Worm (Caenorhabditis elegans) whole organism, L1 larva: ENCODE results near the gene Y38C1AA.7.

Experiments
- C04F5.9 ChIP-seq: sonication (generic microtip); optimal IDR thresholded peaks from 2 replicates; lab custom pipeline; 2016; ENCODE audit warnings: missing genetic modification characterization, missing compliant biosample characterization
- C16A3.4 ChIP-seq: fragments of 150-350 bp; optimal IDR thresholded peaks from 2 replicates; lab custom pipeline; 2014; ENCODE audit warnings: missing biosample characterization, missing genetic modification characterization
- Y116A8C.19 ChIP-seq: sonication (generic microtip); optimal IDR thresholded peaks from 2 replicates; lab custom pipeline; 2016; ENCODE audit warnings: missing compliant biosample characterization, missing genetic modification characterization, borderline replicate concordance
- ama-1 ChIP-seq: fragments of 150-350 bp; optimal IDR thresholded peaks from 2 replicates; lab custom pipeline; 2014
- blmp-1 ChIP-seq: fragments of 150-350 bp; optimal IDR thresholded peaks from 2 replicates; lab custom pipeline; 2014; ENCODE audit warnings: missing biosample characterization, missing genetic modification characterization
- ceh-63 ChIP-seq: fragments of 200-800 bp; sonication (Bioruptor generic); optimal IDR thresholded peaks from 2 replicates; lab custom pipeline; 2018; ENCODE audit warnings: mild to moderate bottlenecking, missing genetic modification characterization, missing compliant biosample characterization
- ceh-88 ChIP-seq: fragments of 200-800 bp; sonication (Bioruptor generic); IDR thresholded peaks from 2 replicates; pipeline ENCODE4 v1.3.6; 2022; ENCODE audit warnings: missing genetic modification characterization, missing compliant biosample characterization
- dsc-1 ChIP-seq: sonication (generic microtip); optimal IDR thresholded peaks from 2 replicates; lab custom pipeline; 2016; ENCODE audit warnings: mild to moderate bottlenecking, missing genetic modification characterization, missing compliant biosample characterization
- efl-1 ChIP-seq, 4 experiments: fragments of 150-350 bp; optimal IDR thresholded peaks in 3 of 4; peaks in 1 of 4; 1 replicate in 1 of 4; 2 replicates in 3 of 4; lab custom pipeline; 2014; ENCODE audit warnings: missing biosample characterization in 2 of 4, missing genetic modification characterization in 2 of 4, missing genetic modification reagents in 2 of 4
- efl-3 ChIP-seq: fragments of 200-800 bp; sonication (Bioruptor generic); optimal IDR thresholded peaks from 2 replicates; lab custom pipeline; 2018; ENCODE audit warnings: mild to moderate bottlenecking, missing genetic modification characterization, missing compliant biosample characterization
- elt-3 ChIP-seq, 6 experiments: fragments of 150-350 bp in 1 of 6; sonication (generic microtip); optimal IDR thresholded peaks; 2 replicates each; lab custom pipeline; 2017 to 2018; ENCODE audit warnings: missing biosample characterization in 6 of 6, missing genetic modification characterization in 6 of 6, inconsistent platforms in 1 of 6
- fkh-4 ChIP-seq: sonication (generic microtip); optimal IDR thresholded peaks from 2 replicates; lab custom pipeline; 2016; ENCODE audit warnings: missing compliant biosample characterization, missing genetic modification characterization, borderline replicate concordance
- fkh-8 ChIP-seq: sonication (generic microtip); optimal IDR thresholded peaks from 2 replicates; lab custom pipeline; 2016; ENCODE audit warnings: mild to moderate bottlenecking, missing genetic modification characterization, missing compliant biosample characterization
- hpl-2 ChIP-seq: fragments of 150-350 bp; optimal IDR thresholded peaks from 2 replicates; lab custom pipeline; 2014; ENCODE audit warnings: missing biosample characterization, missing genetic modification reagents, missing genetic modification characterization
- irx-1 ChIP-seq: sonication (generic microtip); optimal IDR thresholded peaks from 2 replicates; lab custom pipeline; 2016; ENCODE audit warnings: missing genetic modification characterization, missing compliant biosample characterization
- lin-13 ChIP-seq: fragments of 150-350 bp; optimal IDR thresholded peaks from 2 replicates; lab custom pipeline; 2014; ENCODE audit warnings: missing biosample characterization, missing genetic modification reagents, missing genetic modification characterization
- lin-14 ChIP-seq: fragments of 200-800 bp; sonication (Bioruptor generic); optimal IDR thresholded peaks from 2 replicates; lab custom pipeline; 2018; ENCODE audit warnings: mild to moderate bottlenecking, missing genetic modification characterization, moderate library complexity, missing compliant biosample characterization
- lin-15B ChIP-seq: fragments of 150-350 bp; sonication (generic microtip); optimal IDR thresholded peaks from 3 replicates; lab custom pipeline; 2014; ENCODE audit warnings: missing biosample characterization, missing genetic modification characterization
- lin-39 ChIP-seq: fragments of 150-350 bp; optimal IDR thresholded peaks from 2 replicates; lab custom pipeline; 2014; ENCODE audit warnings: missing biosample characterization, missing genetic modification reagents, missing genetic modification characterization
- lsy-2 ChIP-seq, 2 experiments: fragments of 150-350 bp; optimal IDR thresholded peaks; 2 replicates each; lab custom pipeline; 2014; ENCODE audit warnings: missing biosample characterization in 2 of 2, missing genetic modification characterization in 2 of 2
- mef-2 ChIP-seq: fragments of 150-350 bp; optimal IDR thresholded peaks from 2 replicates; lab custom pipeline; 2014; ENCODE audit warnings: missing biosample characterization, missing genetic modification characterization
- nhr-12 ChIP-seq: sonication (generic microtip); optimal IDR thresholded peaks from 2 replicates; lab custom pipeline; 2017; ENCODE audit warnings: missing biosample characterization, missing genetic modification characterization
- nhr-20 ChIP-seq: sonication (generic microtip); optimal IDR thresholded peaks from 2 replicates; lab custom pipeline; 2016; ENCODE audit warnings: mild to moderate bottlenecking, missing genetic modification characterization, missing compliant biosample characterization
- nhr-237 ChIP-seq: fragments of 150-350 bp; optimal IDR thresholded peaks from 2 replicates; lab custom pipeline; 2014; ENCODE audit warnings: missing biosample characterization, missing genetic modification characterization
- nhr-28 ChIP-seq: fragments of 150-350 bp; optimal IDR thresholded peaks from 2 replicates; lab custom pipeline; 2014; ENCODE audit warnings: missing biosample characterization, missing genetic modification characterization
- nhr-47 ChIP-seq: sonication (generic microtip); optimal IDR thresholded peaks from 2 replicates; lab custom pipeline; 2016; ENCODE audit warnings: mild to moderate bottlenecking, missing genetic modification characterization, moderate library complexity, missing compliant biosample characterization
- nhr-71 ChIP-seq: sonication (generic microtip); optimal IDR thresholded peaks from 2 replicates; lab custom pipeline; 2016; ENCODE audit warnings: mild to moderate bottlenecking, missing genetic modification characterization, moderate library complexity, missing compliant biosample characterization
- nhr-77 ChIP-seq: fragments of 150-350 bp; optimal IDR thresholded peaks from 2 replicates; lab custom pipeline; 2014; ENCODE audit warnings: missing biosample characterization, missing genetic modification characterization
- nhr-85 ChIP-seq: sonication (generic microtip); peaks from one replicate; lab custom pipeline; 2016; ENCODE audit warnings: missing genetic modification characterization, inconsistent platforms, missing compliant biosample characterization
- nhr-90 ChIP-seq: sonication (generic microtip); optimal IDR thresholded peaks from 2 replicates; lab custom pipeline; 2016; ENCODE audit warnings: mild to moderate bottlenecking, missing genetic modification characterization, missing compliant biosample characterization; ENCODE audit not compliant: poor library complexity
- pag-3 ChIP-seq: sonication (generic microtip); optimal IDR thresholded peaks from 2 replicates; lab custom pipeline; 2017; ENCODE audit warnings: missing genetic modification characterization, mild to moderate bottlenecking, missing compliant biosample characterization, antibody characterized with exemption, borderline replicate concordance; ENCODE audit not compliant: insufficient read depth
- pax-3 ChIP-seq: fragments of 200-800 bp; sonication (Bioruptor generic); optimal IDR thresholded peaks from 2 replicates; lab custom pipeline; 2018; ENCODE audit warnings: mild to moderate bottlenecking, missing genetic modification characterization, moderate library complexity, missing compliant biosample characterization
- pqm-1 ChIP-seq: sonication (generic microtip); optimal IDR thresholded peaks from 3 replicates; lab custom pipeline; 2017; ENCODE audit warnings: missing biosample characterization, missing genetic modification characterization
- rnt-1 ChIP-seq: sonication (generic microtip); optimal IDR thresholded peaks from 2 replicates; lab custom pipeline; 2016; ENCODE audit warnings: mild to moderate bottlenecking, missing genetic modification characterization, moderate library complexity, missing compliant biosample characterization
- snpc-4 ChIP-seq: fragments of 150-350 bp; optimal IDR thresholded peaks from 2 replicates; lab custom pipeline; 2014; ENCODE audit warnings: missing biosample characterization, missing genetic modification characterization
- sptf-1 ChIP-seq: fragments of 150-350 bp; optimal IDR thresholded peaks from 2 replicates; lab custom pipeline; 2014; ENCODE audit warnings: missing biosample characterization, missing genetic modification characterization
- sup-37 ChIP-seq: fragments of 200-800 bp; sonication (Bioruptor generic); optimal IDR thresholded peaks from 2 replicates; lab custom pipeline; 2018; ENCODE audit warnings: mild to moderate bottlenecking, missing genetic modification characterization, missing compliant biosample characterization
- swsn-7 ChIP-seq: sonication (generic microtip); optimal IDR thresholded peaks from 2 replicates; lab custom pipeline; 2016; ENCODE audit warnings: missing genetic modification characterization, missing compliant biosample characterization
- tlp-1 ChIP-seq: fragments of 150-350 bp; optimal IDR thresholded peaks from 2 replicates; lab custom pipeline; 2014; ENCODE audit warnings: missing biosample characterization, missing genetic modification characterization
- unc-62 ChIP-seq: fragments of 150-350 bp; optimal IDR thresholded peaks from 2 replicates; lab custom pipeline; 2014; ENCODE audit warnings: missing biosample characterization, missing genetic modification reagents, missing genetic modification characterization
- unc-98 ChIP-seq: fragments of 200-800 bp; sonication (Bioruptor generic); IDR thresholded peaks from 2 replicates; pipeline ENCODE4 v1.3.6; 2022; ENCODE audit warnings: missing genetic modification characterization, missing compliant biosample characterization
- vab-15 ChIP-seq: sonication (generic microtip); optimal IDR thresholded peaks from 2 replicates; lab custom pipeline; 2017; ENCODE audit warnings: missing genotype, mild to moderate bottlenecking, missing genetic modification characterization, missing compliant biosample characterization
- ztf-11 ChIP-seq, 2 experiments: sonication (generic microtip); optimal IDR thresholded peaks; 2 replicates each; lab custom pipeline; 2016 to 2017; ENCODE audit warnings: missing genetic modification characterization in 2 of 2, missing biosample characterization in 1 of 2, missing compliant biosample characterization in 1 of 2

Y38C1AA.7 gene

ce11 chrIV:175698-176097 lies 16.9 kb downstream of the Y38C1AA.7 start (continued):
- no peak for TF ChIP-seq mef-2
- TF ChIP-seq, all 84 proteins: peak for 8

ce11 chrIV:177487-177886 lies 18.7 kb downstream of the Y38C1AA.7 start:
- TF ChIP-seq elt-3 (tag; optimal IDR thresholded peaks at IDR 0.05; lab: Kevin White, UChicago) (no peak), lin-14 (GFP tag; lab: Kevin White, UChicago) (peak; percentile 32), snpc-4 (no peak), nhr-85 (tag; lab: Kevin White, UChicago) (peak; percentile 82), vab-15 (no peak), efl-1 (optimal IDR thresholded peaks at IDR 0.05; lab: Kevin White, UChicago) (no peak), efl-1 (GFP tag; optimal IDR thresholded peaks at IDR 0.05 in 1 of 2; lab: Kevin White, UChicago) (peak in 1 of 2 experiments; percentile 34), nhr-71 (tag; lab: Kevin White, UChicago) (peak; percentile 10), swsn-7 (tag; lab: Kevin White, UChicago) (no peak)

DNA sequence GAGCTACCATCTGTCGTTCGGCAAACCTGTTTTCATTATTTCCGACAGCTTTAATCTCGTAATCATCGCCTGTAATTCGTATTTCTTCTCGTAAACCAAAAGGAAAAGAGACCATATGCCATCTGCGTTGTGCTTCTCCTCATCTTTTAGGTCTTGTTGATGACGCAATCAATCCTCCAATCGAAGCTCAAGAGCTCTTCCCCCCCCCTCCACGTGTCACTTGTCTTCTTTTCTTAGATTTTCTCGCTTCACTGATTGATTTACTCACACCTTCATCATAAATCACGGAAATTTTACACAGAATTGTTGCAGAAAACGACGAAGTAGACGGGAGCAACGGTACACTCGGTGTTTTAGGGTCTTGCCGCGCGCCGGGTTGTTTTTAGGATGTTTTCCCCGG lies 19.9 kb downstream of the Y38C1AA.7 start, which contains the start of gene tcl-2:
TSS of gene tcl-2 (plus strand) at position 388 of the 400 bp plus-strand sequence.
- no peak for TF ChIP-seq pag-3 (tag; lab: Kevin White, UChicago)
- no peak for TF ChIP-seq efl-3
- no peak for TF ChIP-seq nhr-20 (tag; lab: Kevin White, UChicago)
- no peak for TF ChIP-seq sup-37 (GFP tag; lab: Kevin White, UChicago)
- TF ChIP-seq ama-1 = no peak
- no peak for TF ChIP-seq ztf-11 (tag; optimal IDR thresholded peaks at IDR 0.05; lab: Kevin White, UChicago)
- no peak for TF ChIP-seq Y116A8C.19
- no peak for TF ChIP-seq nhr-12
- no peak for TF ChIP-seq lsy-2 (tag; optimal IDR thresholded peaks at IDR 0.05; lab: Kevin White, UChicago)
- TF ChIP-seq rnt-1 (tag; lab: Kevin White, UChicago) = no peak
- no peak for TF ChIP-seq nhr-47

ce11 chrIV:179700-180099 lies 20.9 kb downstream of the Y38C1AA.7 start:
- TF ChIP-seq nhr-90 (tag; lab: Kevin White, UChicago) (no peak), efl-1 (optimal IDR thresholded peaks at IDR 0.05; lab: Kevin White, UChicago) (no peak), efl-1 (GFP tag; optimal IDR thresholded peaks at IDR 0.05 in 1 of 2; lab: Kevin White, UChicago) (peak in 1 of 2 experiments; percentile 90)

DNA sequence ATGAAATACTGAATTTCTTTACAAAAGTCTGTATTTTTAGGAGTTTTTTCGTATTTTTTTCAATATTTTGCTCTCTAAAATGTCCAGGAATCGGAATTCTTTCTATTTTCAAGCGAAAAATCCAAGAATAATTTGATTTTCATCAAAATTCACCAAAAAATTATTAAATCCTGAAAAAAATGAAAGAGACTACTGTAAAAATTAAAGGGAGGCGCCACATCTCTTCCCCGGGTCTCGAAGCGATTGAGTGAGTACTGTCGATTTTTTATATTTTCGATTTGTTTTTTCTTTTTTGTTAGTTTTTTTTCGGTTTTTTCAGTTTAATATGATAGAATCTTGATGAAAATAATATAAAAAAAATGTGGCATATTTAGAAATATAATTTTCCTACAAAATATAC lies 24.8 kb downstream of the Y38C1AA.7 start:
- no peak for TF ChIP-seq lin-13 (GFP tag; lab: Kevin White, UChicago)
- TF ChIP-seq nhr-71 (tag; lab: Kevin White, UChicago) = no peak
- TF ChIP-seq swsn-7 (tag; lab: Kevin White, UChicago) = no peak
- no peak for TF ChIP-seq pax-3
- no peak for TF ChIP-seq sptf-1 (tag; lab: Kevin White, UChicago)
- no peak for TF ChIP-seq fkh-4 (tag; lab: Kevin White, UChicago)
- TF ChIP-seq nhr-12 = no peak
- no peak for TF ChIP-seq lin-15B
- TF ChIP-seq ceh-63 (GFP tag; lab: Kevin White, UChicago) = no peak
- TF ChIP-seq nhr-77 = no peak
- TF ChIP-seq vab-15 = no peak
- TF ChIP-seq tlp-1 = no peak
- TF ChIP-seq rnt-1 (tag; lab: Kevin White, UChicago) = no peak
- no peak for TF ChIP-seq dsc-1 (tag; lab: Kevin White, UChicago)
- TF ChIP-seq irx-1 (tag; lab: Kevin White, UChicago) = no peak
- no peak for TF ChIP-seq nhr-28

- no peak for TF ChIP-seq pqm-1 (tag; lab: Kevin White, UChicago)
- no peak for TF ChIP-seq C16A3.4 (tag; lab: Kevin White, UChicago)
- no peak for TF ChIP-seq tlp-1
- no peak for TF ChIP-seq nhr-237 (tag; lab: Kevin White, UChicago)
- TF ChIP-seq nhr-77 = no peak
- TF ChIP-seq unc-98 (GFP tag; lab: Robert Waterston, UW) = no peak
- no peak for TF ChIP-seq blmp-1
- TF ChIP-seq ceh-88 (GFP tag; lab: Robert Waterston, UW) = no peak
- no peak for TF ChIP-seq C04F5.9 (tag; lab: Kevin White, UChicago)
- no peak for TF ChIP-seq hpl-2
- no peak for TF ChIP-seq nhr-12
- TF ChIP-seq ceh-63 (GFP tag; lab: Kevin White, UChicago) = no peak
- no peak for TF ChIP-seq lin-39
- no peak for TF ChIP-seq fkh-8 (tag; lab: Kevin White, UChicago)
- no peak for TF ChIP-seq lin-13 (GFP tag; lab: Kevin White, UChicago)
- TF ChIP-seq nhr-47 = no peak
- TF ChIP-seq nhr-20 (tag; lab: Kevin White, UChicago) = no peak
- no peak for TF ChIP-seq sup-37 (GFP tag; lab: Kevin White, UChicago)
- no peak for TF ChIP-seq unc-62 (GFP tag; lab: Kevin White, UChicago)
Observed at ce11 chrIV:184184-184583, 25.4 kb downstream of the Y38C1AA.7 start, which contains the start of gene pnc-1. Gene pnc-1, plus strand, starts transcription at chrIV:184484.
